Fruit fly (Drosophila melanogaster): ENCODE measurements around the gene LSm7.

LSm7 gene

dm6 chr2L:16722596-16722995 is 20.3 kb downstream of the LSm7 start:
- TF ChIP-seq CG32121 (GFP tag; IDR thresholded peaks at IDR 0.05) (no peak), Ets98B (GFP tag; IDR thresholded peaks at IDR 0.05) (no peak), Snoo (tag; optimal IDR thresholded peaks at IDR 0.05) (no peak), Pif1B (GFP tag; optimal IDR thresholded peaks at IDR 0.05) (no peak), CG8301 (tag; optimal IDR thresholded peaks at IDR 0.05) (no peak), CG14655 (GFP tag; optimal IDR thresholded peaks at IDR 0.05) (no peak), fd96Ca (GFP tag; IDR thresholded peaks at IDR 0.05) (no peak), CG34367 (tag; optimal IDR thresholded peaks at IDR 0.05) (no peak), gl (tag; optimal IDR thresholded peaks at IDR 0.05) (no peak), CG8159 (tag; optimal IDR thresholded peaks at IDR 0.05) (no peak)

dm6 chr2L:16720707-16721700 is 21.9 kb downstream of the LSm7 start:
- TF ChIP-seq CG12605 (GFP tag; IDR thresholded peaks at IDR 0.05) (peak; percentile 92), CG8301 (tag; optimal IDR thresholded peaks at IDR 0.05) (peak; percentile 93), CG10348 (GFP tag; IDR thresholded peaks at IDR 0.05) (peak; percentile 79), D1 (tag; optimal IDR thresholded peaks at IDR 0.05) (peak; percentile 69), Ets98B (GFP tag; IDR thresholded peaks at IDR 0.05) (peak; percentile 96), CG9948 (tag; optimal IDR thresholded peaks at IDR 0.05) (peak; percentile 94), EcR (GFP tag; optimal IDR thresholded peaks at IDR 0.05) (peak; percentile 84), CG15710 (tag; optimal IDR thresholded peaks at IDR 0.05) (peak; percentile 90), CG17806 (tag; optimal IDR thresholded peaks at IDR 0.05) (peak; percentile 96), gl (tag; optimal IDR thresholded peaks at IDR 0.05) (peak; percentile 83), fd96Ca (GFP tag; IDR thresholded peaks at IDR 0.05) (peak; percentile 84), CG13204 (GFP tag; optimal IDR thresholded peaks at IDR 0.05) (no peak), Pif1B (GFP tag; optimal IDR thresholded peaks at IDR 0.05) (peak; percentile 93), CG8159 (tag; optimal IDR thresholded peaks at IDR 0.05) (peak; percentile 96), rn (GFP tag; IDR thresholded peaks at IDR 0.05) (peak; percentile 94), CG4496 (GFP tag; IDR thresholded peaks at IDR 0.05) (peak; percentile 98), CG34367 (tag; optimal IDR thresholded peaks at IDR 0.05) (peak; percentile 89), CG14655 (GFP tag; optimal IDR thresholded peaks at IDR 0.05) (peak; percentile 94), CG32121 (GFP tag; IDR thresholded peaks at IDR 0.05) (peak; percentile 97), Pif1A (GFP tag; optimal IDR thresholded peaks at IDR 0.05) (peak; percentile 96), Snoo (tag; optimal IDR thresholded peaks at IDR 0.05) (peak; percentile 87)

dm6 chr2L:16719643-16720515 is 23.0 kb downstream of the LSm7 start, which contains the start of gene Cyt-c-p:
Cyt-c-p (plus strand) TSS chr2L:16719932.
- no peak for TF ChIP-seq Pif1B (GFP tag; optimal IDR thresholded peaks at IDR 0.05)
- TF ChIP-seq EcR (GFP tag; optimal IDR thresholded peaks at IDR 0.05) = no peak
- no peak for TF ChIP-seq gl (tag; optimal IDR thresholded peaks at IDR 0.05)
- no peak for TF ChIP-seq CG32121 (GFP tag; IDR thresholded peaks at IDR 0.05)
- no peak for TF ChIP-seq CG12605 (GFP tag; IDR thresholded peaks at IDR 0.05)
- TF ChIP-seq fd96Ca (GFP tag; IDR thresholded peaks at IDR 0.05) = no peak
- TF ChIP-seq Ets98B (GFP tag; IDR thresholded peaks at IDR 0.05) = no peak
- TF ChIP-seq CG14655 (GFP tag; optimal IDR thresholded peaks at IDR 0.05) = no peak
- TF ChIP-seq Snoo (tag; optimal IDR thresholded peaks at IDR 0.05) = no peak
- no peak for TF ChIP-seq rn (GFP tag; IDR thresholded peaks at IDR 0.05)
- TF ChIP-seq CG17806 (tag; optimal IDR thresholded peaks at IDR 0.05) = no peak
- TF ChIP-seq Pif1A (GFP tag; optimal IDR thresholded peaks at IDR 0.05) = no peak
- TF ChIP-seq D1 (tag; optimal IDR thresholded peaks at IDR 0.05) = no peak
- TF ChIP-seq CG4496 (GFP tag; IDR thresholded peaks at IDR 0.05) = no peak
- no peak for TF ChIP-seq CG8159 (tag; optimal IDR thresholded peaks at IDR 0.05)
- no peak for TF ChIP-seq CG13204 (GFP tag; optimal IDR thresholded peaks at IDR 0.05)
- TF ChIP-seq CG10348 (GFP tag; IDR thresholded peaks at IDR 0.05) = no peak
- TF ChIP-seq CG9948 (tag; optimal IDR thresholded peaks at IDR 0.05) = no peak
- TF ChIP-seq CG8301 (tag; optimal IDR thresholded peaks at IDR 0.05) = no peak
- TF ChIP-seq CG15710 (tag; optimal IDR thresholded peaks at IDR 0.05) = no peak

dm6 chr2L:16718446-16719173 is 24.3 kb downstream of the LSm7 start:
- TF ChIP-seq CG14655 (GFP tag; optimal IDR thresholded peaks at IDR 0.05) (peak; percentile 46), Ets98B (GFP tag; IDR thresholded peaks at IDR 0.05) (peak; percentile 37; the same call in 1 of the 2 replicates), CG8159 (tag; optimal IDR thresholded peaks at IDR 0.05) (no peak), CG32121 (GFP tag; IDR thresholded peaks at IDR 0.05) (peak; percentile 54), CG4496 (GFP tag; IDR thresholded peaks at IDR 0.05) (0 out of 3 replicates have a peak, but pooled peaks have one; percentile 43), CG13204 (GFP tag; optimal IDR thresholded peaks at IDR 0.05) (no peak), rn (GFP tag; IDR thresholded peaks at IDR 0.05) (0 out of 2 replicates have a peak, but pooled peaks have one; percentile 4), Pif1A (GFP tag; optimal IDR thresholded peaks at IDR 0.05) (no peak), CG8301 (tag; optimal IDR thresholded peaks at IDR 0.05) (peak; percentile 40)

All from whole organism, pupa.